Fruit fly (Drosophila melanogaster): ENCODE results near the gene CG43739.

CG43739 gene

dm6 chr2L:20950421-20951108 lies 31.8 kb upstream of the CG43739 start (continued):
- TF ChIP-seq CG32767 (GFP tag; IDR thresholded peaks at IDR 0.05) (peak; percentile 71; the same call in 1 of the 2 replicates), Sry-δ (GFP tag; optimal IDR thresholded peaks at IDR 0.05) (no peak), Meics (GFP tag; optimal IDR thresholded peaks at IDR 0.05) (peak; percentile 10), CG14667 (GFP tag; IDR thresholded peaks at IDR 0.05) (peak; percentile 29; the same call in 1 of the 2 replicates), CG5180 (GFP tag; optimal IDR thresholded peaks at IDR 0.05) (no peak), CG3281 (GFP tag; optimal IDR thresholded peaks at IDR 0.05) (no peak), CG9817 (tag; optimal IDR thresholded peaks at IDR 0.05) (peak; percentile 39), Ets97D (GFP tag; optimal IDR thresholded peaks at IDR 0.05) (no peak), mam (GFP tag; optimal IDR thresholded peaks at IDR 0.05) (peak; percentile 51), amos (GFP tag; IDR thresholded peaks at IDR 0.05; ENCODE audit: partially characterized antibody) (no peak), CG2129 (GFP tag; IDR thresholded peaks at IDR 0.05; ENCODE audit: partially characterized antibody) (no peak), CG1603 (tag; optimal IDR thresholded peaks at IDR 0.05) (peak; percentile 61), luna (GFP tag; optimal IDR thresholded peaks at IDR 0.05) (no peak), CG4404 (GFP tag; IDR thresholded peaks at IDR 0.05) (no peak), ab (GFP tag; optimal IDR thresholded peaks at IDR 0.05) (no peak), CG1647 (GFP tag; optimal IDR thresholded peaks at IDR 0.05) (no peak), org-1 (GFP tag; optimal IDR thresholded peaks at IDR 0.05) (peak; percentile 23), kah (GFP tag; optimal IDR thresholded peaks at IDR 0.05) (no peak), CG18011 (GFP tag; optimal IDR thresholded peaks at IDR 0.05) (no peak), CG7357 (GFP tag; IDR thresholded peaks at IDR 0.05) (no peak), Hmx (GFP tag; optimal IDR thresholded peaks at IDR 0.05) (no peak), Fer2 (tag; optimal IDR thresholded peaks at IDR 0.05) (no peak), ranshi (GFP tag; IDR thresholded peaks at IDR 0.05) (peak; percentile 65), CG7745 (tag; optimal IDR thresholded peaks at IDR 0.05) (no peak), CG15601 (tag; optimal IDR thresholded peaks at IDR 0.05) (peak; percentile 14), ci (GFP tag; IDR thresholded peaks at IDR 0.05) (peak; percentile 67; the same call in 2 of the 3 replicates), gce (GFP tag; IDR thresholded peaks at IDR 0.05) (no peak), da (GFP tag; optimal IDR thresholded peaks at IDR 0.05) (no peak), gro (GFP tag; optimal IDR thresholded peaks at IDR 0.05) (peak; percentile 43), CG12769 (tag; optimal IDR thresholded peaks at IDR 0.05) (peak; percentile 72), NK7.1 (GFP tag; optimal IDR thresholded peaks at IDR 0.05) (peak; percentile 8), gcm2 (GFP tag; optimal IDR thresholded peaks at IDR 0.05) (no peak), E2f2 (GFP tag; IDR thresholded peaks at IDR 0.05) (peak; percentile 31; the same call in 1 of the 2 replicates), ind (GFP tag; optimal IDR thresholded peaks at IDR 0.05) (peak; percentile 17), CG11247 (GFP tag; IDR thresholded peaks at IDR 0.05) (no peak), sna (GFP tag; IDR thresholded peaks at IDR 0.05; ENCODE audit: partially characterized antibody) (no peak), CG13424 (tag; optimal IDR thresholded peaks at IDR 0.05) (peak; percentile 48), inv (GFP tag; IDR thresholded peaks at IDR 0.05; ENCODE audit: partially characterized antibody) (no peak), shn (GFP tag; optimal IDR thresholded peaks at IDR 0.05) (peak; percentile 8), slou (GFP tag; optimal IDR thresholded peaks at IDR 0.05) (no peak), pzg (GFP tag; optimal IDR thresholded peaks at IDR 0.05) (no peak), PHDP (tag; optimal IDR thresholded peaks at IDR 0.05) (peak; percentile 58), pita (GFP tag; optimal IDR thresholded peaks at IDR 0.05) (no peak), CG2116 (GFP tag; optimal IDR thresholded peaks at IDR 0.05) (no peak), zf30C (GFP tag; optimal IDR thresholded peaks at IDR 0.05) (no peak), br (optimal IDR thresholded peaks at IDR 0.05) (no peak), HLH54F (GFP tag; optimal IDR thresholded peaks at IDR 0.05) (peak; percentile 46), Xrp1 (GFP tag; IDR thresholded peaks at IDR 0.05) (peak; percentile 51), yki (optimal IDR thresholded peaks at IDR 0.05) (no peak), bigmax (GFP tag; optimal IDR thresholded peaks at IDR 0.05) (no peak), klu (GFP tag; IDR thresholded peaks at IDR 0.05) (no peak)
